Fruit fly (Drosophila melanogaster): ENCODE results near the gene Fntb.

DNA sequence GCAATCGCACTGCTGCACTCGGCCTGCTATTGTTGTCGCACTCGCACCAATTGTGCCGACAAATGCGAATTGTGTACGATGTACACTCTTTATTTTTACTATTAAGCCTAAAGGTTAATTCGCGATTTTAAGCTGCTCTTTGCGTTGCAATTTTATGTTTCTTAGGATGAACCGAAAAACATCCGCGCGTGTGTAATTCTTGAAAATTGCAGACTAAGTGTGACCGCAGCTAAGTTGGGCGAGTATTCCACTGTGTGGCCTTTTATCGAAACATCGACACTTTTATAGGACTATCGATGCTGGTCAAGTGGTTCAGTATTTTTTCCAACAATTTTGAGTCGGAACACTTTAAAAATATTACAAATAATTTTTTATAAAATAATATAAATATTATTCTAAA, 20.8 kb downstream of the Fntb start, which contains the start of gene Pak3:
- TF ChIP-seq slbo (GFP tag; IDR thresholded peaks at IDR 0.05) (no peak), CG12744 (GFP tag; optimal IDR thresholded peaks at IDR 0.05) (no peak), Antp (GFP tag; optimal IDR thresholded peaks at IDR 0.05) (no peak), CG8944 (GFP tag; optimal IDR thresholded peaks at IDR 0.05) (no peak), scrt (GFP tag; optimal IDR thresholded peaks at IDR 0.05) (no peak), bsh (GFP tag; optimal IDR thresholded peaks at IDR 0.05) (no peak), CG3407 (GFP tag; optimal IDR thresholded peaks at IDR 0.05) (no peak)

Measured in whole organism, embryonic.